Worm (Caenorhabditis elegans): ENCODE data around the gene R13H7.2.
A peak's percentile ranks its signal among the peaks of the same experiment; 100 is the strongest.

R13H7.2 gene

DNA sequence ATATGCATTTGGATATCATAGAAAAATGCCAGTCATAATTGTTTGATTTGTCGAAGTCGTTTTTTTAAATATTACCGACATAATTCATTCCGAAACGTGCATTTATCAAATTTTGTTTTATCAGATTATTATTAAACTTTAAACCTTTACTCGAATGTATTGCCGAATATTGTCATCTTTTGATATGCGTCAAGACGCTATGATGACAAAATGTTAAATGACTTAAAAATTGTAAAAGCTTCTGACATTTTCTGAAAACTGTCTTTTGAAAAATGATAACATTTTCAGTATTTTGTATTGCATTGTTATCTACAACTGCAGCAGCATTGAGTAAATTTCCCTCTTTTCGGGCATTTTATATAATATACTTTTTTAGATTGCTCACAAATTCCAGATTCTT lies 34.5 kb downstream of the R13H7.2 start, which contains the start of gene H20E11.3:
TSS of gene H20E11.3 (plus strand) at position 195 of the 400 bp plus-strand sequence.
- TF ChIP-seq hmbx-1 (tag; optimal IDR thresholded peaks at IDR 0.05) (no peak), hmg-4 (GFP tag; optimal IDR thresholded peaks at IDR 0.05) (no peak), flt-1 (GFP tag; IDR thresholded peaks at IDR 0.05) (no peak), tbx-11 (GFP tag; IDR thresholded peaks at IDR 0.05) (no peak), tra-4 (tag; optimal IDR thresholded peaks at IDR 0.05) (no peak), sea-1 (GFP tag; conservative IDR thresholded peaks at IDR 0.05) (no peak), ceh-36 (tag; optimal IDR thresholded peaks at IDR 0.05) (no peak), hnd-1 (tag; optimal IDR thresholded peaks at IDR 0.05) (no peak), aly-1 (tag; optimal IDR thresholded peaks at IDR 0.05) (no peak), scrt-1 (GFP tag; IDR thresholded peaks at IDR 0.05) (no peak)

DNA sequence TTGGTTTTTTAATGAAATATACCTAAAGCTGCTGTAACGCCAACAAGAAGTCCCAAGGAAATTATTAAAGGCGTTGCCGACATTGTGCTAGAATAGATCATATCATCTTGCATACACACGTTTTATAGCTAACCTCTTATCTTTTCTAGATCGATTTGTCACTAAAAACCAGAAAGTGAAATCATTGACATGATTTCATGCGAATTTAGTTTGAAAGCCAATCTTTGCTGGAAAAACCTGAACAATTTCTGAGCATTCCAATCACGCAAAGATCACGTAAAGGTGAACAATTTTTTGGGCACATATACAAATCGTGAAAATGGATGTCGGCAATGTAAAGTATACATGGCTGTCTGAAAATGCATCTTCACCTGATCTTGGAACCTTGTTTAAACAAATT lies 36.8 kb downstream of the R13H7.2 start, which contains the start of gene C17H12.6:
TSS of gene C17H12.6 (minus strand) at position 101 of the 400 bp plus-strand sequence.
- TF ChIP-seq ceh-13 (GFP tag; optimal IDR thresholded peaks at IDR 0.05) (no peak), hmbx-1 (tag; optimal IDR thresholded peaks at IDR 0.05) (no peak), hmg-4 (GFP tag; optimal IDR thresholded peaks at IDR 0.05) (no peak), sea-1 (GFP tag; conservative IDR thresholded peaks at IDR 0.05) (no peak), ceh-36 (tag; optimal IDR thresholded peaks at IDR 0.05) (no peak), tbx-11 (GFP tag; IDR thresholded peaks at IDR 0.05) (no peak), hnd-1 (tag; optimal IDR thresholded peaks at IDR 0.05) (no peak), B0310.2 (tag; optimal IDR thresholded peaks at IDR 0.05) (no peak), ama-1 (optimal IDR thresholded peaks at IDR 0.05) (no peak), pes-1 (GFP tag; IDR thresholded peaks at IDR 0.05) (no peak)

DNA sequence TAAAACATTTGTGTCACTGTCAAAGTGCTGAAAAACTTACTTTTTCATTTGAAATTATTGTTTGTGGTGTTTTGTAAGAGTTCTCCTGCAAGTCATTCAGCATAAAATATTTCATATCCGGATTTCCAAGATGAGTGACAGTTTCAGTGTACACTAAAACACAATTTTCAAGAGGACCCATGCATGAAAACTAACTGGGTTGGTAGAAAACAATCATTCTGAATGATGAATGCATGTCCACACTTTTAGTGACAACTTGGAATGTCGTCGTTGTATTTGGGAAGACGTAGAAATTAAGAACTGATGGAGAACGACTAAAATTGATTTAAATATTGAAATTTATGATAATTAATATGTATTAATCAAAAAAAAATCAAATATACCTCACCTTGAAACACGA lies 37.5 kb downstream of the R13H7.2 start:
- no peak for TF ChIP-seq aly-1 (tag; optimal IDR thresholded peaks at IDR 0.05)
- TF ChIP-seq flt-1 (GFP tag; IDR thresholded peaks at IDR 0.05), result no peak
- no peak for TF ChIP-seq ets-7 (tag; optimal IDR thresholded peaks at IDR 0.05)
- TF ChIP-seq hmbx-1 (tag; optimal IDR thresholded peaks at IDR 0.05), result no peak
- TF ChIP-seq sea-1 (GFP tag; conservative IDR thresholded peaks at IDR 0.05), result no peak
- TF ChIP-seq tbx-11 (GFP tag; IDR thresholded peaks at IDR 0.05), result no peak
- TF ChIP-seq ceh-36 (tag; optimal IDR thresholded peaks at IDR 0.05), result no peak
- TF ChIP-seq F13C5.2 (tag; optimal IDR thresholded peaks at IDR 0.05), result no peak
- no peak for TF ChIP-seq tra-4 (tag; optimal IDR thresholded peaks at IDR 0.05)
- TF ChIP-seq tbx-37 (GFP tag; conservative IDR thresholded peaks at IDR 0.05), result no peak
- TF ChIP-seq B0310.2 (tag; optimal IDR thresholded peaks at IDR 0.05), result no peak

DNA sequence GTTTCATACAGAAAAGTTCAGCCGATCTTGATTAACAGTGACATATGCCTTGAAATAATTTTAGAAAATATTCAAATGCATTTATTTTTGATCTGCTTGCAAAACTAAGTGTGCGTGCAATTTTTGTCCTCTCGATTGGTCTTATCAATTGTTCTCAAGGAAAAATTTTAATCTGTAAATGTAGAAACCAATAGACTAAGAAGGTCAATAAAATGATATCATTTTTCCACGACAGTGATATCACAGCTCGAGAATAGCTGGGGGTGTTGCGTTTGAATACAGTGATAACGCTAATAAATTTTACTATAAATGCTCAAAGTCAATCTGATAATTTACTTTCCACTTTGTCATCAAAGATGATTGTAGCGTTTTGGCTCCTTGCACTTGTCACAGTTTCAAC lies 40.8 kb downstream of the R13H7.2 start, which contains the start of gene C17H12.8:
TSS of gene C17H12.8 (plus strand) at position 335 of the 400 bp plus-strand sequence.
- TF ChIP-seq hmg-4 (GFP tag; optimal IDR thresholded peaks at IDR 0.05), result no peak
- no peak for TF ChIP-seq hnd-1 (tag; optimal IDR thresholded peaks at IDR 0.05)
- TF ChIP-seq ceh-36 (tag; optimal IDR thresholded peaks at IDR 0.05), result no peak
- no peak for TF ChIP-seq ama-1 (optimal IDR thresholded peaks at IDR 0.05)
- no peak for TF ChIP-seq F13C5.2 (tag; optimal IDR thresholded peaks at IDR 0.05)
- TF ChIP-seq tra-4 (tag; optimal IDR thresholded peaks at IDR 0.05), result no peak
- no peak for TF ChIP-seq ets-7 (tag; optimal IDR thresholded peaks at IDR 0.05)
- no peak for TF ChIP-seq tbx-37 (GFP tag; conservative IDR thresholded peaks at IDR 0.05)
- TF ChIP-seq hmbx-1 (tag; optimal IDR thresholded peaks at IDR 0.05), result no peak
- TF ChIP-seq scrt-1 (GFP tag; IDR thresholded peaks at IDR 0.05), result no peak
- no peak for TF ChIP-seq pes-1 (GFP tag; IDR thresholded peaks at IDR 0.05)
- TF ChIP-seq sea-1 (GFP tag; conservative IDR thresholded peaks at IDR 0.05), result no peak
- no peak for TF ChIP-seq tbx-11 (GFP tag; IDR thresholded peaks at IDR 0.05)
- TF ChIP-seq B0310.2 (tag; optimal IDR thresholded peaks at IDR 0.05), result no peak
- TF ChIP-seq ceh-13 (GFP tag; optimal IDR thresholded peaks at IDR 0.05), result no peak
- TF ChIP-seq aly-1 (tag; optimal IDR thresholded peaks at IDR 0.05), result no peak
- TF ChIP-seq flt-1 (GFP tag; IDR thresholded peaks at IDR 0.05), result no peak

DNA sequence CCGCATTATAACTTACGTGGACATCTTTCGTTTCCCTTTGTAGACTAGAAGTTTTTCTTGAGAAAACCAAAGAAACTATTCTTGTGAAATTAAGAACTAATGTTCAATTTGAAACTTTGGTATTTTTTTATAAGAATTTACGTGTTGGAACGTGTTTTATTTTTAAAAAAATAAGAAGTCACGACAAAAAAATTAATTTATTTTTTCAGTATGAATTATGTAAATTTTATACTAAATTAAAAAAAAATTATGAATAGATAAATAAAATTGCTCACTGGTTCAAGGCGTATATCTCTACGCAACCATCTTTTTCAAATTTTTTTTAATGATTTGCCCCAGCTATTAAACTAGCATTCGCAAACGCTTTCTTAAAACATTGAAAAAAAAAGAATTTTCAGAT lies 41.6 kb downstream of the R13H7.2 start, which contains the start of gene C17H12.5:
TSS of gene C17H12.5 (minus strand) at position 101 of the 400 bp plus-strand sequence.
- TF ChIP-seq tra-4 (tag; optimal IDR thresholded peaks at IDR 0.05) (no peak), sea-1 (GFP tag; conservative IDR thresholded peaks at IDR 0.05) (no peak), ceh-36 (tag; optimal IDR thresholded peaks at IDR 0.05) (no peak), F13C5.2 (tag; optimal IDR thresholded peaks at IDR 0.05) (no peak), tbx-37 (GFP tag; conservative IDR thresholded peaks at IDR 0.05) (no peak), flt-1 (GFP tag; IDR thresholded peaks at IDR 0.05) (no peak), hmbx-1 (tag; optimal IDR thresholded peaks at IDR 0.05) (no peak), hnd-1 (tag; optimal IDR thresholded peaks at IDR 0.05) (no peak), scrt-1 (GFP tag; IDR thresholded peaks at IDR 0.05) (no peak), ets-7 (tag; optimal IDR thresholded peaks at IDR 0.05) (no peak), hmg-4 (GFP tag; optimal IDR thresholded peaks at IDR 0.05) (no peak), ama-1 (optimal IDR thresholded peaks at IDR 0.05) (no peak), tbx-11 (GFP tag; IDR thresholded peaks at IDR 0.05) (no peak), pes-1 (GFP tag; IDR thresholded peaks at IDR 0.05) (no peak), ceh-13 (GFP tag; optimal IDR thresholded peaks at IDR 0.05) (no peak), aly-1 (tag; optimal IDR thresholded peaks at IDR 0.05) (no peak), B0310.2 (tag; optimal IDR thresholded peaks at IDR 0.05) (no peak)

DNA sequence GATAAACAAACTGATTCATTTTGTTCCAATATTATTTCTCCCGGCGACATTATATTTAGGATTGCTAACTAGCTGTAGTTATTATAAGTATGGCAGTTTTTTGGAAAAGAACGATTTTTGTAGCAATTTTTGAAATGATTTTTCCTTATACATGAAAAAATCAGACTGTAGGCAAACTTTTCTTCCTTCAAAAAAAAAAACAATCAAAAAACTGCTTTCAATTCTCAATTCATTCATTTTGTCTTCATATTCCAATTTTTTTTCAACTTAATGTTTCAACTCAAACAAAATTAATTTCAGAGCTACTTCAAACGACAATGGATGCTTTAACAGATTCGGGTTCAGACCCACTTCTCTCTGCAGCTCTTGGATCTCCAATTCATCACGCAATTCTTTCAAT lies 47.4 kb downstream of the R13H7.2 start, which contains the start of gene ceh-48:
TSS of gene ceh-48 (plus strand) at position 301 of the 400 bp plus-strand sequence.
- TF ChIP-seq ama-1 (optimal IDR thresholded peaks at IDR 0.05) (no peak), tbx-11 (GFP tag; IDR thresholded peaks at IDR 0.05) (no peak), ceh-36 (tag; optimal IDR thresholded peaks at IDR 0.05) (no peak), sea-1 (GFP tag; conservative IDR thresholded peaks at IDR 0.05) (no peak), hnd-1 (tag; optimal IDR thresholded peaks at IDR 0.05) (no peak), tbx-37 (GFP tag; conservative IDR thresholded peaks at IDR 0.05) (no peak), flt-1 (GFP tag; IDR thresholded peaks at IDR 0.05) (no peak), ceh-13 (GFP tag; optimal IDR thresholded peaks at IDR 0.05) (no peak), ets-7 (tag; optimal IDR thresholded peaks at IDR 0.05) (no peak), scrt-1 (GFP tag; IDR thresholded peaks at IDR 0.05) (no peak), hmbx-1 (tag; optimal IDR thresholded peaks at IDR 0.05) (no peak), F13C5.2 (tag; optimal IDR thresholded peaks at IDR 0.05) (no peak), aly-1 (tag; optimal IDR thresholded peaks at IDR 0.05) (no peak), hmg-4 (GFP tag; optimal IDR thresholded peaks at IDR 0.05) (no peak)

DNA sequence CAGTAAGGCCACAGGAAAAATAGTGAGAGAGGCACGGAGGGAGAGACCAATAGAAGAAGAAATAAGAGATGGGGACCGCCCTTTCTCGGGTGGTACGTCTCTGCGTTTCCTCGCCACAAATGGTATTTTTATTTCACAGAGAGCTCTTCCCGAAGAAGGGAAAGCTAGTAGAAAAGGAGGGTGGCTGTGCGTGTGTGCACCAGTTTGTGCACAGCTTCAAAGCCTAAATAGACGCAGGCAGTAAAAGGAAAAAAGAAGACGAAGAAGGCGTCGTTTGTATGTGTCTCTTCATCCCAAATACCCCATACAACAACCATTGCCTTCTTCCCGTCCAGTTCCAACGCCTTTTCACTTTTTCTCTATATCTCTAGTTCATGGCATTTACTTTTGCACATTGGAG lies 49.4 kb downstream of the R13H7.2 start:
- TF ChIP-seq ceh-13 (GFP tag; optimal IDR thresholded peaks at IDR 0.05) (no peak), F13C5.2 (tag; optimal IDR thresholded peaks at IDR 0.05) (peak; percentile 37)

All from whole organism, early embryonic.